Fruit fly (Drosophila melanogaster) whole organism, embryonic: ENCODE results near the gene tinc.

Experiments used
- Awh ChIP-seq: fragments of 200-800 bp; sonication (Bioruptor generic); IDR thresholded peaks from 2 replicates; pipeline ENCODE4, ENCODE4 v1.3.6; 2022; ENCODE audit warnings: missing biosample characterization, missing genetic modification characterization
- BEAF-32 ChIP-seq: fragments of 200-800 bp; sonication (Bioruptor generic); optimal IDR thresholded peaks from 3 replicates; lab custom pipeline; 2017; ENCODE audit warnings: missing biosample characterization, missing genetic modification characterization, mild to moderate bottlenecking, moderate library complexity, missing genetic modification reagents
- Bgb ChIP-seq: fragments of 200-800 bp; sonication (Bioruptor generic); IDR thresholded peaks from 2 replicates; pipeline ENCODE4 v1.3.6; 2022; ENCODE audit warnings: missing biosample characterization, missing genetic modification characterization; ENCODE audit not compliant: partially characterized antibody
- CG10321 ChIP-seq: fragments of 200-800 bp; sonication (Bioruptor generic); IDR thresholded peaks from 2 replicates; pipeline ENCODE4 v1.3.6; 2022; ENCODE audit warnings: missing biosample characterization, missing genetic modification characterization
- CG10959 ChIP-seq: fragments of 200-800 bp; sonication (Bioruptor generic); IDR thresholded peaks from 2 replicates; pipeline ENCODE4 v1.3.6; 2022; ENCODE audit warnings: missing biosample characterization, missing genetic modification characterization
- CG12299 ChIP-seq: fragments of 200-800 bp; sonication (Bioruptor generic); optimal IDR thresholded peaks from 2 replicates; lab custom pipeline; 2018; ENCODE audit warnings: missing biosample characterization, mild to moderate bottlenecking, missing genetic modification characterization
- CG13287 ChIP-seq: fragments of 200-800 bp; sonication (Bioruptor generic); IDR thresholded peaks from 2 replicates; pipeline ENCODE4 v1.3.6; 2022; ENCODE audit warnings: missing biosample characterization, missing genetic modification characterization; ENCODE audit not compliant: partially characterized antibody
- CG14050 ChIP-seq: fragments of 200-800 bp; sonication (Bioruptor generic); IDR thresholded peaks from 3 replicates; pipeline ENCODE4 v1.3.6; 2022; ENCODE audit warnings: missing biosample characterization, missing genetic modification characterization
- CG14441 ChIP-seq: fragments of 200-800 bp; sonication (Bioruptor generic); IDR thresholded peaks from 2 replicates; pipeline ENCODE4 v1.3.6; 2022; ENCODE audit warnings: missing biosample characterization, missing genetic modification characterization
- CG15514 ChIP-seq: fragments of 200-800 bp; sonication (Bioruptor generic); optimal IDR thresholded peaks from 3 replicates; lab custom pipeline; 2017; ENCODE audit warnings: missing biosample characterization, missing genetic modification characterization, mild to moderate bottlenecking, moderate library complexity, missing genetic modification reagents
- CG16863 ChIP-seq: fragments of 200-800 bp; sonication (Bioruptor generic); optimal IDR thresholded peaks from 3 replicates; lab custom pipeline; 2016; ENCODE audit warnings: missing biosample characterization, missing genetic modification characterization
- CG17802 ChIP-seq: fragments of 200-800 bp; sonication (Bioruptor generic); optimal IDR thresholded peaks from 2 replicates; lab custom pipeline; 2018; ENCODE audit warnings: missing biosample characterization, mild to moderate bottlenecking, missing genetic modification characterization, moderate library complexity
- CG2202 ChIP-seq: fragments of 200-800 bp; sonication (Bioruptor generic); optimal IDR thresholded peaks from 2 replicates; lab custom pipeline; 2018; ENCODE audit warnings: missing biosample characterization, mild to moderate bottlenecking, missing genetic modification characterization
- CG3726 ChIP-seq: fragments of 200-800 bp; sonication (Bioruptor generic); IDR thresholded peaks from 3 replicates; pipeline ENCODE4, ENCODE4 v1.3.6; 2022; ENCODE audit warnings: missing biosample characterization, missing genetic modification characterization
- CG4617 ChIP-seq: fragments of 200-800 bp; sonication (Bioruptor generic); optimal IDR thresholded peaks from 3 replicates; lab custom pipeline; 2016; ENCODE audit warnings: missing biosample characterization, missing genetic modification characterization, borderline replicate concordance
- CG6791 ChIP-seq: fragments of 200-800 bp; sonication (Bioruptor generic); IDR thresholded peaks from 3 replicates; pipeline ENCODE4 v1.3.6; 2022; ENCODE audit warnings: missing biosample characterization, missing genetic modification characterization; ENCODE audit not compliant: partially characterized antibody
- CG8089 ChIP-seq: fragments of 200-800 bp; sonication (Bioruptor generic); optimal IDR thresholded peaks from 3 replicates; lab custom pipeline; 2016; ENCODE audit warnings: missing biosample characterization, missing genetic modification characterization
- CG9817 ChIP-seq: fragments of 200-800 bp; sonication (Bioruptor generic); optimal IDR thresholded peaks from 2 replicates; lab custom pipeline; 2018; ENCODE audit warnings: missing biosample characterization, mild to moderate bottlenecking, missing genetic modification characterization, moderate library complexity
- Camta ChIP-seq: fragments of 200-800 bp; sonication (Bioruptor generic); optimal IDR thresholded peaks from 2 replicates; lab custom pipeline; 2016; ENCODE audit warnings: missing biosample characterization, missing genetic modification characterization
- Dref ChIP-seq: fragments of 200-800 bp; sonication (Bioruptor generic); IDR thresholded peaks from 2 replicates; pipeline ENCODE4 v1.3.6; 2022; ENCODE audit warnings: missing biosample characterization, missing genetic modification characterization
- HLHmδ ChIP-seq: fragments of 200-800 bp; sonication (Bioruptor generic); optimal IDR thresholded peaks from 2 replicates; lab custom pipeline; 2018; ENCODE audit warnings: missing biosample characterization, mild to moderate bottlenecking, missing genetic modification characterization, moderate library complexity
- Hr3 ChIP-seq: fragments of 200-800 bp; sonication (Bioruptor generic); optimal IDR thresholded peaks from 3 replicates; lab custom pipeline; 2016; ENCODE audit warnings: missing biosample characterization, missing genetic modification characterization
- Jarid2 ChIP-seq: fragments of 200-800 bp; sonication (Bioruptor generic); optimal IDR thresholded peaks from 3 replicates; lab custom pipeline; 2017; ENCODE audit warnings: mild to moderate bottlenecking, missing biosample characterization, missing genetic modification reagents, missing genetic modification characterization
- Lpt ChIP-seq: fragments of >200 bp; optimal IDR thresholded peaks from 2 replicates; lab custom pipeline; 2018; ENCODE audit warnings: missing biosample characterization, missing genetic modification characterization
- MBD-R2 ChIP-seq: fragments of 200-800 bp; sonication (Bioruptor generic); IDR thresholded peaks from 2 replicates; pipeline ENCODE4 v1.3.6; 2022; ENCODE audit warnings: missing biosample characterization, missing genetic modification characterization
- MESR4 ChIP-seq: fragments of 200-800 bp; sonication (Bioruptor generic); optimal IDR thresholded peaks from 2 replicates; lab custom pipeline; 2018; ENCODE audit warnings: missing biosample characterization, mild to moderate bottlenecking, missing genetic modification characterization, moderate library complexity
- Rfx ChIP-seq: fragments of 200-800 bp; sonication (Bioruptor generic); IDR thresholded peaks from 2 replicates; pipeline ENCODE4 v1.3.6; 2022; ENCODE audit warnings: missing biosample characterization, missing genetic modification characterization
- Scr ChIP-seq: fragments of 200-800 bp; sonication (Bioruptor generic); IDR thresholded peaks from 2 replicates; pipeline ENCODE4 v1.3.6; 2022; ENCODE audit warnings: missing biosample characterization, missing genetic modification characterization; ENCODE audit not compliant: partially characterized antibody
- Sry-δ ChIP-seq: fragments of 200-800 bp; sonication (Bioruptor generic); optimal IDR thresholded peaks from 2 replicates; lab custom pipeline; 2016; ENCODE audit warnings: missing biosample characterization, missing genetic modification characterization
- Vsx1 ChIP-seq: fragments of 200-800 bp; sonication (Bioruptor generic); optimal IDR thresholded peaks from 2 replicates; lab custom pipeline; 2017; ENCODE audit warnings: missing biosample characterization, mild to moderate bottlenecking, missing genetic modification characterization, missing genetic modification reagents
- YL-1 ChIP-seq: fragments of 200-800 bp; sonication (Bioruptor generic); optimal IDR thresholded peaks from 3 replicates; lab custom pipeline; 2017; ENCODE audit warnings: missing biosample characterization, mild to moderate bottlenecking, missing genetic modification characterization
- ac ChIP-seq: fragments of 200-800 bp; sonication (Bioruptor generic); optimal IDR thresholded peaks from 3 replicates; lab custom pipeline; 2017; ENCODE audit warnings: missing biosample characterization, mild to moderate bottlenecking, missing genetic modification characterization
- az2 ChIP-seq: fragments of 200-800 bp; sonication (Bioruptor generic); optimal IDR thresholded peaks from 3 replicates; lab custom pipeline; 2016; ENCODE audit warnings: missing biosample characterization, missing genetic modification characterization
- bsh ChIP-seq, 2 experiments: fragments of 200-800 bp; sonication (Bioruptor generic); optimal IDR thresholded peaks; 2 replicates each; lab custom pipeline; 2017 to 2018; ENCODE audit warnings: mild to moderate bottlenecking in 2 of 2, missing biosample characterization in 2 of 2, missing genetic modification characterization in 2 of 2, moderate library complexity in 1 of 2
- emc ChIP-seq: fragments of 200-800 bp; sonication (Bioruptor generic); optimal IDR thresholded peaks from 2 replicates; lab custom pipeline; 2016; ENCODE audit warnings: missing biosample characterization, missing genetic modification characterization
- esg ChIP-seq: fragments of 200-800 bp; sonication (Bioruptor generic); conservative IDR thresholded peaks from 2 replicates; pipeline ENCODE4 v1.3.6; 2022; ENCODE audit warnings: missing biosample characterization, missing genetic modification characterization
- fd96Cb ChIP-seq: fragments of 200-800 bp; sonication (Bioruptor generic); optimal IDR thresholded peaks from 2 replicates; lab custom pipeline; 2018; ENCODE audit warnings: missing biosample characterization, mild to moderate bottlenecking, missing genetic modification characterization, moderate library complexity
- gcm2 ChIP-seq: fragments of 200-800 bp; sonication (Bioruptor generic); optimal IDR thresholded peaks from 2 replicates; lab custom pipeline; 2016; ENCODE audit warnings: missing biosample characterization, missing genetic modification characterization
- h ChIP-seq: fragments of >200 bp; optimal IDR thresholded peaks from 2 replicates; lab custom pipeline; 2017
- her ChIP-seq: fragments of 200-800 bp; sonication (Bioruptor generic); optimal IDR thresholded peaks from 2 replicates; lab custom pipeline; 2016; ENCODE audit warnings: missing biosample characterization, missing genetic modification characterization
- kni ChIP-seq: fragments of 200-800 bp; sonication (Bioruptor generic); optimal IDR thresholded peaks from 3 replicates; lab custom pipeline; 2017; ENCODE audit warnings: mild to moderate bottlenecking, missing biosample characterization, missing genetic modification reagents, missing genetic modification characterization
- scrt ChIP-seq: fragments of 200-800 bp; sonication (Bioruptor generic); optimal IDR thresholded peaks from 2 replicates; lab custom pipeline; 2018; ENCODE audit warnings: missing biosample characterization, mild to moderate bottlenecking, missing genetic modification characterization, moderate library complexity
- sima ChIP-seq: fragments of 200-800 bp; sonication (Bioruptor generic); optimal IDR thresholded peaks from 2 replicates; lab custom pipeline; 2016; ENCODE audit warnings: missing biosample characterization, missing genetic modification characterization
- sna ChIP-seq: fragments of 200-800 bp; sonication (Bioruptor generic); IDR thresholded peaks from 2 replicates; pipeline ENCODE4 v1.3.6; 2022; ENCODE audit warnings: missing biosample characterization, missing genetic modification characterization; ENCODE audit not compliant: partially characterized antibody
- stc ChIP-seq: fragments of 200-800 bp; sonication (Bioruptor generic); IDR thresholded peaks from 2 replicates; pipeline ENCODE4 v1.3.6; 2022; ENCODE audit warnings: missing biosample characterization, missing genetic modification characterization
- wdn ChIP-seq: fragments of 200-800 bp; sonication (Bioruptor generic); IDR thresholded peaks from 2 replicates; pipeline ENCODE4 v1.3.6; 2022; ENCODE audit warnings: missing biosample characterization, missing genetic modification characterization
- yki ChIP-seq: fragments of >200 bp; optimal IDR thresholded peaks from 3 replicates; lab custom pipeline; 2018
- zfh1 ChIP-seq: fragments of 200-800 bp; sonication (Bioruptor generic); IDR thresholded peaks from 3 replicates; pipeline ENCODE4 v1.3.6; 2022; ENCODE audit warnings: missing biosample characterization, missing genetic modification characterization

tinc gene

dm6 chr3R:17794335-17795074, 16.8 kb upstream of the tinc start, which contains the start of gene CG43102 (continued):
- peak; percentile 83 for TF ChIP-seq Rfx (GFP tag; lab: Robert Waterston, UW)
- peak; percentile 65 for TF ChIP-seq Jarid2
- peak; percentile 40 for TF ChIP-seq scrt (GFP tag; lab: Kevin White, UChicago)
- 0 out of 2 replicates have a peak, but pooled peaks have one; percentile 36 for TF ChIP-seq wdn (GFP tag; lab: Robert Waterston, UW)
- peak; percentile 14 for TF ChIP-seq Camta (GFP tag; lab: Kevin White, UChicago)
- peak; percentile 25; the same call in 1 of the 2 replicates for TF ChIP-seq CG10959 (GFP tag; lab: Robert Waterston, UW)
- peak; percentile 62 for TF ChIP-seq Hr3
- TF ChIP-seq CG14050 = peak; percentile 57
- TF ChIP-seq Awh (GFP tag; lab: Robert Waterston, UW) = peak; percentile 73
- peak; percentile 21 for TF ChIP-seq ac (GFP tag; lab: Kevin White, UChicago)
- peak; percentile 69; the same call in 2 of the 3 replicates for TF ChIP-seq zfh1
- TF ChIP-seq Lpt (GFP tag; lab: Kevin White, UChicago) = no peak
- TF ChIP-seq sima (GFP tag; lab: Kevin White, UChicago) = no peak
- TF ChIP-seq az2 (GFP tag; lab: Kevin White, UChicago) = peak; percentile 72
- peak; percentile 20 for TF ChIP-seq kni (GFP tag; lab: Kevin White, UChicago)
- peak; percentile 13 for TF ChIP-seq HLHmδ (GFP tag; lab: Kevin White, UChicago)
- no peak for TF ChIP-seq h (lab: Kevin White, UChicago)
- TF ChIP-seq CG2202 (tag; lab: Kevin White, UChicago) = no peak
- TF ChIP-seq fd96Cb (tag; lab: Kevin White, UChicago) = peak; percentile 49
- TF ChIP-seq gcm2 (GFP tag; lab: Kevin White, UChicago) = no peak
- peak; percentile 72 for TF ChIP-seq stc (GFP tag; lab: Robert Waterston, UW)
- peak; percentile 13 for TF ChIP-seq emc (GFP tag; lab: Kevin White, UChicago)
- TF ChIP-seq CG9817 = peak; percentile 74
- TF ChIP-seq Dref (GFP tag; lab: Robert Waterston, UW) = peak; percentile 59
- peak; percentile 39 to 68 for TF ChIP-seq bsh (GFP tag; optimal IDR thresholded peaks at IDR 0.05; lab: Kevin White, UChicago)
- peak; percentile 43; the same call in 1 of the 3 replicates for TF ChIP-seq CG3726 (GFP tag; lab: Robert Waterston, UW)
- TF ChIP-seq CG16863 (GFP tag; lab: Kevin White, UChicago) = no peak
- TF ChIP-seq CG15514 (GFP tag; lab: Kevin White, UChicago) = peak; percentile 90
- TF ChIP-seq, all 482 proteins: peak for 349

dm6 chr3R:17795075-17795420, 16.3 kb upstream of the tinc start, which contains the start of gene pasi1:
Gene pasi1, plus strand, starts transcription at chr3R:17795075.
- no peak for TF ChIP-seq Vsx1 (GFP tag; lab: Kevin White, UChicago)
- no peak for TF ChIP-seq CG14441
- TF ChIP-seq MESR4 = peak; percentile 73
- TF ChIP-seq MBD-R2 (GFP tag; lab: Robert Waterston, UW) = peak; percentile 37
- TF ChIP-seq Bgb (GFP tag; lab: Robert Waterston, UW) = 0 out of 2 replicates have a peak, but pooled peaks have one; percentile 36
- no peak for TF ChIP-seq esg
- peak; percentile 37 for TF ChIP-seq BEAF-32 (GFP tag; lab: Kevin White, UChicago)
- TF ChIP-seq Rfx (GFP tag; lab: Robert Waterston, UW) = no peak
- peak; percentile 4 for TF ChIP-seq Sry-δ
- peak; percentile 8 for TF ChIP-seq YL-1 (GFP tag; lab: Kevin White, UChicago)
- peak; percentile 5 for TF ChIP-seq her
- TF ChIP-seq sna (GFP tag; lab: Robert Waterston, UW) = 0 out of 2 replicates have a peak, but pooled peaks have one; percentile 7
- TF ChIP-seq CG13287 (GFP tag; lab: Robert Waterston, UW) = 0 out of 2 replicates have a peak, but pooled peaks have one; percentile 4
- TF ChIP-seq CG17802 (tag; lab: Kevin White, UChicago) = no peak
- peak; percentile 60; the same call in 1 of the 3 replicates for TF ChIP-seq CG6791 (GFP tag; lab: Robert Waterston, UW)
- no peak for TF ChIP-seq CG10321 (GFP tag; lab: Robert Waterston, UW)
- TF ChIP-seq CG12299 = no peak
- TF ChIP-seq CG8089 = no peak
- peak; percentile 4; the same call in 1 of the 2 replicates for TF ChIP-seq Scr (GFP tag; lab: Robert Waterston, UW)
- no peak for TF ChIP-seq yki
- TF ChIP-seq CG4617 = peak; percentile 62
